Worm (Caenorhabditis elegans) whole organism, late embryonic: ENCODE data around the gene pac-1.

Experiments
- C08G9.2 ChIP-seq: sonication (generic microtip); optimal IDR thresholded peaks from 2 replicates; lab custom pipeline; 2016; ENCODE audit warnings: mild to moderate bottlenecking, missing genetic modification characterization, moderate library complexity, missing compliant biosample characterization
- F13H6.1 ChIP-seq: sonication (generic microtip); optimal IDR thresholded peaks from 2 replicates; lab custom pipeline; 2016; ENCODE audit warnings: missing genetic modification characterization, missing compliant biosample characterization
- K02D7.2 ChIP-seq: sonication (generic microtip); optimal IDR thresholded peaks from 2 replicates; lab custom pipeline; 2017; ENCODE audit warnings: mild to moderate bottlenecking, missing genetic modification characterization, missing compliant biosample characterization
- K09A11.1 ChIP-seq: sonication (generic microtip); optimal IDR thresholded peaks from 2 replicates; lab custom pipeline; 2017; ENCODE audit warnings: antibody characterized with exemption, mild to moderate bottlenecking, missing genetic modification characterization, missing compliant biosample characterization; ENCODE audit not compliant: insufficient read depth
- Y22D7AL.16 ChIP-seq: sonication (generic microtip); optimal IDR thresholded peaks from 2 replicates; lab custom pipeline; 2016; ENCODE audit warnings: missing genetic modification characterization, missing compliant biosample characterization
- ahr-1 ChIP-seq: sonication (generic microtip); optimal IDR thresholded peaks from 2 replicates; lab custom pipeline; 2016; ENCODE audit warnings: missing genetic modification characterization, missing compliant biosample characterization
- ceh-24 ChIP-seq: sonication (generic microtip); optimal IDR thresholded peaks from 2 replicates; lab custom pipeline; 2016; ENCODE audit warnings: mild to moderate bottlenecking, missing genetic modification characterization, missing compliant biosample characterization
- ceh-31 ChIP-seq: sonication (generic microtip); optimal IDR thresholded peaks from 2 replicates; lab custom pipeline; 2016; ENCODE audit warnings: missing genetic modification characterization, missing compliant biosample characterization
- ceh-34 ChIP-seq: sonication (generic microtip); optimal IDR thresholded peaks from 2 replicates; lab custom pipeline; 2016; ENCODE audit warnings: mild to moderate bottlenecking, missing genetic modification characterization, missing compliant biosample characterization
- ceh-6 ChIP-seq: fragments of 200-800 bp; sonication (Bioruptor generic); optimal IDR thresholded peaks from 2 replicates; lab custom pipeline; 2018; ENCODE audit warnings: mild to moderate bottlenecking, missing genetic modification characterization, missing compliant biosample characterization
- ceh-9 ChIP-seq: sonication (generic microtip); optimal IDR thresholded peaks from 2 replicates; lab custom pipeline; 2016; ENCODE audit warnings: mild to moderate bottlenecking, missing genetic modification characterization, inconsistent platforms, missing compliant biosample characterization
- che-1 ChIP-seq: sonication (generic microtip); optimal IDR thresholded peaks from 2 replicates; lab custom pipeline; 2016; ENCODE audit warnings: mild to moderate bottlenecking, missing genetic modification characterization, missing compliant biosample characterization
- dmd-4 ChIP-seq: sonication (generic microtip); optimal IDR thresholded peaks from 2 replicates; lab custom pipeline; 2016; ENCODE audit warnings: borderline replicate concordance, missing genetic modification characterization, missing compliant biosample characterization
- dve-1 ChIP-seq: sonication (generic microtip); optimal IDR thresholded peaks from 2 replicates; lab custom pipeline; 2017; ENCODE audit warnings: antibody characterized with exemption, mild to moderate bottlenecking, missing genetic modification characterization, missing compliant biosample characterization
- elt-4 ChIP-seq: sonication (generic microtip); optimal IDR thresholded peaks from 2 replicates; lab custom pipeline; 2016; ENCODE audit warnings: missing genetic modification characterization, missing compliant biosample characterization
- ets-4 ChIP-seq: sonication (generic microtip); optimal IDR thresholded peaks from 2 replicates; lab custom pipeline; 2016; ENCODE audit warnings: missing genetic modification characterization, missing compliant biosample characterization
- eyg-1 ChIP-seq: sonication (generic microtip); optimal IDR thresholded peaks from 2 replicates; lab custom pipeline; 2016; ENCODE audit warnings: missing genotype, missing genetic modification characterization, missing compliant biosample characterization
- fkh-6 ChIP-seq: sonication (generic microtip); optimal IDR thresholded peaks from 2 replicates; lab custom pipeline; 2016; ENCODE audit warnings: missing genetic modification characterization, missing compliant biosample characterization
- gmeb-2 ChIP-seq: sonication (generic microtip); optimal IDR thresholded peaks from 2 replicates; lab custom pipeline; 2016; ENCODE audit warnings: missing genetic modification characterization, inconsistent platforms, missing compliant biosample characterization
- hlh-15 ChIP-seq: sonication (generic microtip); optimal IDR thresholded peaks from 2 replicates; lab custom pipeline; 2016; ENCODE audit warnings: missing genetic modification characterization, missing compliant biosample characterization
- hlh-30 ChIP-seq: sonication (generic microtip); optimal IDR thresholded peaks from 2 replicates; lab custom pipeline; 2017; ENCODE audit warnings: antibody characterized with exemption, missing genetic modification characterization, missing compliant biosample characterization; ENCODE audit not compliant: insufficient read depth
- lim-6 ChIP-seq: sonication (generic microtip); optimal IDR thresholded peaks from 2 replicates; lab custom pipeline; 2016; ENCODE audit warnings: missing genetic modification characterization, missing compliant biosample characterization
- madf-2 ChIP-seq: sonication (generic microtip); optimal IDR thresholded peaks from 2 replicates; lab custom pipeline; 2017; ENCODE audit warnings: missing genetic modification characterization, missing compliant biosample characterization
- mec-3 ChIP-seq: sonication (generic microtip); optimal IDR thresholded peaks from 2 replicates; lab custom pipeline; 2016; ENCODE audit warnings: borderline replicate concordance, missing genetic modification characterization, missing compliant biosample characterization
- nhr-232 ChIP-seq: sonication (generic microtip); optimal IDR thresholded peaks from 2 replicates; lab custom pipeline; 2016; ENCODE audit warnings: missing genetic modification characterization, missing compliant biosample characterization
- npax-4 ChIP-seq: sonication (generic microtip); optimal IDR thresholded peaks from 2 replicates; lab custom pipeline; 2016; ENCODE audit warnings: missing genetic modification characterization, missing compliant biosample characterization
- odd-2 ChIP-seq: sonication (generic microtip); optimal IDR thresholded peaks from 2 replicates; lab custom pipeline; 2017; ENCODE audit warnings: antibody characterized with exemption, mild to moderate bottlenecking, missing genetic modification characterization, missing compliant biosample characterization
- pat-9 ChIP-seq: fragments of 200-800 bp; sonication (Bioruptor generic); optimal IDR thresholded peaks from 2 replicates; lab custom pipeline; 2018; ENCODE audit warnings: mild to moderate bottlenecking, missing genetic modification characterization, moderate library complexity, missing compliant biosample characterization
- pha-2 ChIP-seq: sonication (generic microtip); optimal IDR thresholded peaks from 2 replicates; lab custom pipeline; 2017; ENCODE audit warnings: mild to moderate bottlenecking, missing genetic modification characterization, missing compliant biosample characterization
- pha-4 ChIP-seq: fragments of 150-350 bp; optimal IDR thresholded peaks from 2 replicates; lab custom pipeline; 2018; ENCODE audit warnings: missing biosample characterization, missing genetic modification reagents, missing genetic modification characterization
- pqm-1 ChIP-seq: sonication (generic microtip); optimal IDR thresholded peaks from 2 replicates; lab custom pipeline; 2016; ENCODE audit warnings: missing genetic modification characterization, missing compliant biosample characterization
- ref-2 ChIP-seq: sonication (generic microtip); optimal IDR thresholded peaks from 2 replicates; lab custom pipeline; 2016; ENCODE audit warnings: missing genetic modification characterization, missing compliant biosample characterization
- rnt-1 ChIP-seq: sonication (generic microtip); optimal IDR thresholded peaks from 2 replicates; lab custom pipeline; 2016; ENCODE audit warnings: missing genetic modification characterization, missing compliant biosample characterization
- sdc-2 ChIP-seq: sonication (generic microtip); optimal IDR thresholded peaks from 2 replicates; lab custom pipeline; 2016; ENCODE audit warnings: missing genotype, missing genetic modification characterization, missing compliant biosample characterization
- sox-2 ChIP-seq: fragments of 200-800 bp; sonication (Bioruptor generic); IDR thresholded peaks from 2 replicates; pipeline ENCODE4 v1.3.6; 2022; ENCODE audit warnings: missing genetic modification reagents, missing genetic modification characterization, missing compliant biosample characterization
- sox-4 ChIP-seq: sonication (generic microtip); optimal IDR thresholded peaks from 2 replicates; lab custom pipeline; 2017; ENCODE audit warnings: mild to moderate bottlenecking, missing genetic modification characterization, inconsistent platforms, missing compliant biosample characterization
- tbx-2 ChIP-seq: sonication (generic microtip); optimal IDR thresholded peaks from 2 replicates; lab custom pipeline; 2016; ENCODE audit warnings: missing genetic modification characterization, missing compliant biosample characterization
- unc-42 ChIP-seq: sonication (generic microtip); optimal IDR thresholded peaks from 2 replicates; lab custom pipeline; 2016; ENCODE audit warnings: missing genotype, missing genetic modification characterization, missing compliant biosample characterization
- unc-86 ChIP-seq: sonication (generic microtip); optimal IDR thresholded peaks from 2 replicates; lab custom pipeline; 2016; ENCODE audit warnings: missing genetic modification characterization, missing compliant biosample characterization
- ztf-16 ChIP-seq: sonication (generic microtip); optimal IDR thresholded peaks from 2 replicates; lab custom pipeline; 2017; ENCODE audit warnings: missing genetic modification characterization, missing compliant biosample characterization

The pac-1 gene

ce11 chrIII:8529002-8529401 lies 34.2 kb downstream of the pac-1 start (continued):
- TF ChIP-seq elt-4 (tag; lab: Kevin White, UChicago) (no peak), sdc-2 (peak; percentile 2), hlh-30 (tag; lab: Kevin White, UChicago) (no peak), ceh-34 (peak; percentile 46), F13H6.1 (tag; lab: Kevin White, UChicago) (no peak), nhr-232 (tag; lab: Kevin White, UChicago) (no peak), pha-4 (tag; lab: Kevin White, UChicago) (no peak), eyg-1 (tag; lab: Kevin White, UChicago) (no peak), madf-2 (no peak), C08G9.2 (peak; percentile 82), ceh-31 (tag; lab: Kevin White, UChicago) (peak; percentile 90), Y22D7AL.16 (tag; lab: Kevin White, UChicago) (no peak), ceh-9 (tag; lab: Kevin White, UChicago) (no peak), gmeb-2 (tag; lab: Kevin White, UChicago) (peak; percentile 37)

- TF ChIP-seq sox-2 (GFP tag; lab: Robert Waterston, UW) = no peak
- no peak for TF ChIP-seq ceh-6
- no peak for TF ChIP-seq ceh-34
- no peak for TF ChIP-seq npax-4 (tag; lab: Kevin White, UChicago)
- TF ChIP-seq K02D7.2 (tag; lab: Kevin White, UChicago) = no peak
- TF ChIP-seq tbx-2 = no peak
- no peak for TF ChIP-seq ets-4 (tag; lab: Kevin White, UChicago)
- no peak for TF ChIP-seq mec-3 (tag; lab: Kevin White, UChicago)
- TF ChIP-seq ref-2 (tag; lab: Kevin White, UChicago) = no peak
- TF ChIP-seq lim-6 = no peak
- TF ChIP-seq pat-9 (tag; lab: Kevin White, UChicago) = no peak
- no peak for TF ChIP-seq gmeb-2 (tag; lab: Kevin White, UChicago)
- no peak for TF ChIP-seq dve-1
- TF ChIP-seq K09A11.1 (tag; lab: Kevin White, UChicago) = no peak
- no peak for TF ChIP-seq pqm-1 (tag; lab: Kevin White, UChicago)
- no peak for TF ChIP-seq fkh-6 (tag; lab: Kevin White, UChicago)
Measured at ce11 chrIII:8529772-8530171, 35.0 kb downstream of the pac-1 start, which contains the start of gene ZC21.10. ZC21.10 (plus strand) TSS chrIII:8530072.

DNA sequence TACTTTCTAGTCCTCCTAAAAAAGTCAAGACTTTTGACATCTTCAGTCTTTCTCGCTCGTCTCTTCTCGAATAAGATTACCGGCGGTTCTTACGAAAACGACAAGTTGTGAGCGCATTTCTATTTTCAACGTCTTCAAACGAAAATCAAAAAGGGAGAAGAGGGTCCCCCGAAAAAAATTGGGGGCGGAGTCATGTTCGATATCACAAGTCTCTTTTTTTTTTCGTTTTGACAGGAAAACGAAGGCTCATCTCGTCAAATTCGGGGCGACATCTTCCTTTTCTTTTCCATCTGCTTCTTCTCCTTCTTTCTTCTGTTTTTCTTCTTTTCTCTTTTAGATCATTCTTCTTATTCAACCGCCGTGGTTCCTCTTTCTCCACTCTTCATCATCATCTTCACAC lies 39.1 kb downstream of the pac-1 start:
- TF ChIP-seq rnt-1 (tag; lab: Kevin White, UChicago) (no peak), unc-42 (peak; percentile 39)

ce11 chrIII:8534647-8535181 lies 39.9 kb downstream of the pac-1 start, which contains the start of gene trp-1:
trp-1 (plus strand) TSS chrIII:8535131.
- TF ChIP-seq ahr-1 = no peak
- TF ChIP-seq hlh-15 (tag; lab: Kevin White, UChicago) = no peak
- no peak for TF ChIP-seq Y22D7AL.16 (tag; lab: Kevin White, UChicago)
- no peak for TF ChIP-seq odd-2 (tag; lab: Kevin White, UChicago)
- no peak for TF ChIP-seq ztf-16
- no peak for TF ChIP-seq gmeb-2 (tag; lab: Kevin White, UChicago)
- TF ChIP-seq ref-2 (tag; lab: Kevin White, UChicago) = no peak
- TF ChIP-seq sox-4 (tag; lab: Kevin White, UChicago) = no peak
- no peak for TF ChIP-seq unc-86 (tag; lab: Kevin White, UChicago)
- no peak for TF ChIP-seq unc-42
- no peak for TF ChIP-seq pha-2 (tag; lab: Kevin White, UChicago)
- TF ChIP-seq ceh-9 (tag; lab: Kevin White, UChicago) = no peak
- TF ChIP-seq ceh-24 (tag; lab: Kevin White, UChicago) = no peak
- no peak for TF ChIP-seq che-1 (tag; lab: Kevin White, UChicago)
- no peak for TF ChIP-seq dmd-4 (tag; lab: Kevin White, UChicago)
- no peak for TF ChIP-seq hlh-30 (tag; lab: Kevin White, UChicago)
